Worm (Caenorhabditis elegans): ENCODE measurements around the gene cgt-3.

ce11 chrII:5902139-5902538, 9.0 kb upstream of the cgt-3 start:
- TF ChIP-seq fkh-10 (GFP tag; optimal IDR thresholded peaks at IDR 0.05) = no peak
- TF ChIP-seq elt-3 (tag; optimal IDR thresholded peaks at IDR 0.05) = no peak
- TF ChIP-seq aly-2 (tag; optimal IDR thresholded peaks at IDR 0.05) = no peak
- no peak for TF ChIP-seq ama-1 (optimal IDR thresholded peaks at IDR 0.05)
- no peak for TF ChIP-seq lin-39 (tag; optimal IDR thresholded peaks at IDR 0.05)
- TF ChIP-seq snpc-4 (tag; optimal IDR thresholded peaks at IDR 0.05) = no peak
- no peak for TF ChIP-seq elt-1 (tag; optimal IDR thresholded peaks at IDR 0.05)
- TF ChIP-seq nhr-12 (tag; optimal IDR thresholded peaks at IDR 0.05) = no peak
- no peak for TF ChIP-seq nhr-23 (tag; optimal IDR thresholded peaks at IDR 0.05)
